Fruit fly (Drosophila melanogaster): Measurements from ENCODE around the gene Sod1.
A peak's percentile ranks its signal among the peaks of the same experiment; 100 is the strongest.

DNA sequence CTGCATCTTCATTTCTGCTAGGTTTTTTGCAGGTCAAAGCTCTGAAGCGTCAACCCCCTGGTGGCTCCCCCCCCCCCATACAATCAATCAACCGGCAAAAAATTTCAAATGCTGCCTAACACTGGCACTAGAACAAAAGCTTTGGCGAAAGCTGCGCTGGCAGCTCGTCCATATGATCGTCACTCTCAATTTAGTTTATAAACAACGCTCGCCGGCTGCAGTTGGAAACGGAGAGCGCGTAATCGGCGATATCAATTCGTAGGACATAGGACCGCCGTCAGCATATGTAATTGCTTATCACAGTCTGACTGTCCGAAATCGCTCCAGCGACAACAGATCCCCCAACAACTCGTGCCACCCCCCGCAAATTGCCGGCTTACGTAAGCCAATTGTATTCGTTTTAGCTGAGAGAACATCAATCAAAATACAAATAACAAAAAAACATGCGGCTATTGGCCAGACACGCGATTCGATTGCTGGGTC is 43.1 kb downstream of the Sod1 start, which contains the start of gene Mocs1:
- TF ChIP-seq dan (GFP tag; IDR thresholded peaks at IDR 0.05), result no peak
- TF ChIP-seq CG10274 (GFP tag; optimal IDR thresholded peaks at IDR 0.05), result no peak
- TF ChIP-seq CG1832 (GFP tag; optimal IDR thresholded peaks at IDR 0.05), result no peak
- TF ChIP-seq CG17568 (GFP tag; optimal IDR thresholded peaks at IDR 0.05), result no peak
- no peak for TF ChIP-seq CG4424 (GFP tag; optimal IDR thresholded peaks at IDR 0.05)
- no peak for TF ChIP-seq Antp (GFP tag; optimal IDR thresholded peaks at IDR 0.05)
- TF ChIP-seq Hr78 (GFP tag; optimal IDR thresholded peaks at IDR 0.05), result peak in 1 of 2 experiments; percentile 98
- no peak for TF ChIP-seq Tbp (GFP tag; optimal IDR thresholded peaks at IDR 0.05)
- TF ChIP-seq CkIIα-i1 (GFP tag; IDR thresholded peaks at IDR 0.05), result no peak

All from whole organism, embryonic.